Fruit fly (Drosophila melanogaster) whole organism, embryonic: ENCODE measurements around the gene rogdi.

ENCODE experiments used
- ATbp ChIP-seq: fragments of 200-800 bp; sonication (Bioruptor generic); optimal IDR thresholded peaks from 2 replicates; lab custom pipeline; 2017; ENCODE audit warnings: missing biosample characterization, mild to moderate bottlenecking, missing genetic modification characterization, missing genetic modification reagents
- Ada2b ChIP-seq: fragments of 200-800 bp; sonication (Bioruptor generic); IDR thresholded peaks from 2 replicates; pipeline ENCODE4 v1.3.6; 2022; ENCODE audit warnings: missing biosample characterization, missing genetic modification characterization
- Bgb ChIP-seq: fragments of 200-800 bp; sonication (Bioruptor generic); IDR thresholded peaks from 2 replicates; pipeline ENCODE4 v1.3.6; 2022; ENCODE audit warnings: missing biosample characterization, missing genetic modification characterization; ENCODE audit not compliant: partially characterized antibody
- BtbVII ChIP-seq: fragments of 200-800 bp; sonication (Bioruptor generic); optimal IDR thresholded peaks from 3 replicates; lab custom pipeline; 2017; ENCODE audit warnings: missing biosample characterization, mild to moderate bottlenecking, missing genetic modification characterization
- CG10147 ChIP-seq: fragments of 200-800 bp; sonication (Bioruptor generic); optimal IDR thresholded peaks from 2 replicates; lab custom pipeline; 2019; ENCODE audit warnings: missing biosample characterization, mild to moderate bottlenecking, missing genetic modification characterization, moderate library complexity
- CG11398 ChIP-seq: fragments of 200-800 bp; sonication (Bioruptor generic); optimal IDR thresholded peaks from 2 replicates; lab custom pipeline; 2016; ENCODE audit warnings: missing biosample characterization, missing genetic modification characterization
- CG11695 ChIP-seq: fragments of 200-800 bp; sonication (Bioruptor generic); IDR thresholded peaks from 3 replicates; pipeline ENCODE4 v1.3.6; 2022; ENCODE audit warnings: missing biosample characterization, missing genetic modification characterization
- CG12071 ChIP-seq: fragments of 200-800 bp; sonication (Bioruptor generic); optimal IDR thresholded peaks from 3 replicates; lab custom pipeline; 2018; ENCODE audit warnings: missing biosample characterization, mild to moderate bottlenecking, missing genetic modification characterization
- CG12155 ChIP-seq: fragments of 200-800 bp; sonication (Bioruptor generic); optimal IDR thresholded peaks from 3 replicates; lab custom pipeline; 2016; ENCODE audit warnings: missing biosample characterization, missing genetic modification characterization
- CG17328 ChIP-seq: fragments of 200-800 bp; sonication (Bioruptor generic); IDR thresholded peaks from 2 replicates; pipeline ENCODE4 v1.3.6; 2022; ENCODE audit warnings: missing biosample characterization, missing genetic modification characterization
- CG17829 ChIP-seq: fragments of 200-800 bp; optimal IDR thresholded peaks from 2 replicates; lab custom pipeline; 2019; ENCODE audit warnings: missing biosample characterization, mild to moderate bottlenecking, missing genetic modification characterization, moderate library complexity
- CG17912 ChIP-seq: fragments of 200-800 bp; sonication (Bioruptor generic); optimal IDR thresholded peaks from 2 replicates; lab custom pipeline; 2018; ENCODE audit warnings: missing biosample characterization, mild to moderate bottlenecking, missing genetic modification characterization
- CG18599 ChIP-seq: fragments of 200-800 bp; sonication (Bioruptor generic); optimal IDR thresholded peaks from 3 replicates; lab custom pipeline; 2017; ENCODE audit warnings: missing biosample characterization, missing genetic modification characterization, mild to moderate bottlenecking, moderate library complexity, missing genetic modification reagents
- CG18764 ChIP-seq: fragments of 200-800 bp; sonication (Bioruptor generic); optimal IDR thresholded peaks from 3 replicates; lab custom pipeline; 2016; ENCODE audit warnings: missing biosample characterization, missing genetic modification characterization
- CG31365 ChIP-seq: fragments of 200-800 bp; sonication (Bioruptor generic); optimal IDR thresholded peaks from 2 replicates; lab custom pipeline; 2018; ENCODE audit warnings: missing biosample characterization, mild to moderate bottlenecking, missing genetic modification characterization
- CG3281 ChIP-seq: fragments of 200-800 bp; sonication (Bioruptor generic); optimal IDR thresholded peaks from 3 replicates; lab custom pipeline; 2017; ENCODE audit warnings: missing biosample characterization, mild to moderate bottlenecking, missing genetic modification characterization
- CG34376 ChIP-seq: fragments of 200-800 bp; sonication (Bioruptor generic); optimal IDR thresholded peaks from 2 replicates; lab custom pipeline; 2018; ENCODE audit warnings: missing biosample characterization, mild to moderate bottlenecking, missing genetic modification characterization
- CG3726 ChIP-seq: fragments of 200-800 bp; sonication (Bioruptor generic); IDR thresholded peaks from 3 replicates; pipeline ENCODE4, ENCODE4 v1.3.6; 2022; ENCODE audit warnings: missing biosample characterization, missing genetic modification characterization
- CG4360 ChIP-seq: fragments of 200-800 bp; sonication (Bioruptor generic); IDR thresholded peaks from 2 replicates; pipeline ENCODE4 v1.3.6; 2022; ENCODE audit warnings: missing biosample characterization, missing genetic modification characterization
- CG6175 ChIP-seq: fragments of 200-800 bp; sonication (Bioruptor generic); IDR thresholded peaks from 3 replicates; pipeline ENCODE4 v1.3.6; 2022; ENCODE audit warnings: missing biosample characterization, missing genetic modification characterization
- CG6254 ChIP-seq: fragments of 200-800 bp; sonication (Bioruptor generic); optimal IDR thresholded peaks from 3 replicates; lab custom pipeline; 2017; ENCODE audit warnings: mild to moderate bottlenecking, missing biosample characterization, missing genetic modification reagents, missing genetic modification characterization
- CG6683 ChIP-seq: fragments of 200-800 bp; sonication (Bioruptor generic); optimal IDR thresholded peaks from 2 replicates; lab custom pipeline; 2017; ENCODE audit warnings: missing biosample characterization, mild to moderate bottlenecking, missing genetic modification characterization, missing genetic modification reagents
- CG6765 ChIP-seq: fragments of 200-800 bp; sonication (Bioruptor generic); optimal IDR thresholded peaks from 3 replicates; lab custom pipeline; 2017; ENCODE audit warnings: missing biosample characterization, mild to moderate bottlenecking, missing genetic modification characterization
- Drgx ChIP-seq: fragments of 200-800 bp; sonication (Bioruptor generic); IDR thresholded peaks from 2 replicates; pipeline ENCODE4 v1.3.6; 2022; ENCODE audit warnings: missing biosample characterization, missing genetic modification characterization
- E2f1 ChIP-seq: fragments of 200-800 bp; sonication (Bioruptor generic); IDR thresholded peaks from 2 replicates; pipeline ENCODE4 v1.3.6; 2022; ENCODE audit warnings: missing biosample characterization, missing genetic modification characterization
- HLH3B ChIP-seq: fragments of 200-800 bp; sonication (Bioruptor generic); IDR thresholded peaks from 2 replicates; pipeline ENCODE4 v1.3.6; 2022; ENCODE audit warnings: missing biosample characterization, missing genetic modification characterization
- Hey ChIP-seq: fragments of 200-800 bp; sonication (Bioruptor generic); optimal IDR thresholded peaks from 3 replicates; lab custom pipeline; 2018; ENCODE audit warnings: missing biosample characterization, mild to moderate bottlenecking, missing genetic modification characterization
- Hmr ChIP-seq: fragments of 200-800 bp; sonication (Bioruptor generic); optimal IDR thresholded peaks from 3 replicates; lab custom pipeline; 2017; ENCODE audit warnings: mild to moderate bottlenecking, missing biosample characterization, missing genetic modification reagents, missing genetic modification characterization
- MBD-R2 ChIP-seq: fragments of 200-800 bp; sonication (Bioruptor generic); IDR thresholded peaks from 2 replicates; pipeline ENCODE4 v1.3.6; 2022; ENCODE audit warnings: missing biosample characterization, missing genetic modification characterization
- MESR4 ChIP-seq: fragments of 200-800 bp; sonication (Bioruptor generic); optimal IDR thresholded peaks from 2 replicates; lab custom pipeline; 2018; ENCODE audit warnings: missing biosample characterization, mild to moderate bottlenecking, missing genetic modification characterization, moderate library complexity
- Meics ChIP-seq: fragments of 200-800 bp; sonication (Bioruptor generic); optimal IDR thresholded peaks from 2 replicates; lab custom pipeline; 2017; ENCODE audit warnings: missing biosample characterization, mild to moderate bottlenecking, missing genetic modification characterization
- Myb ChIP-seq: fragments of 200-800 bp; sonication (Bioruptor generic); optimal IDR thresholded peaks from 2 replicates; lab custom pipeline; 2016; ENCODE audit warnings: missing biosample characterization, missing genetic modification characterization
- Pdp1 ChIP-seq, 2 experiments: fragments of 200-800 bp; sonication (Bioruptor generic); optimal IDR thresholded peaks; 3 replicates each; lab custom pipeline; 2016; ENCODE audit warnings: missing biosample characterization in 2 of 2, missing genetic modification characterization in 2 of 2, mild to moderate bottlenecking in 1 of 2, moderate library complexity in 1 of 2
- Sox102F ChIP-seq: fragments of 200-800 bp; sonication (Bioruptor generic); optimal IDR thresholded peaks from 2 replicates; lab custom pipeline; 2018; ENCODE audit warnings: missing biosample characterization, mild to moderate bottlenecking, missing genetic modification characterization, moderate library complexity
- Sry-β ChIP-seq: fragments of 200-800 bp; sonication (Bioruptor generic); optimal IDR thresholded peaks from 2 replicates; lab custom pipeline; 2018; ENCODE audit warnings: missing biosample characterization, mild to moderate bottlenecking, missing genetic modification characterization, moderate library complexity
- Xrp1 ChIP-seq: fragments of 200-800 bp; sonication (Bioruptor generic); IDR thresholded peaks from 2 replicates; pipeline ENCODE4 v1.3.6; 2022; ENCODE audit warnings: missing biosample characterization, missing genetic modification characterization
- cas ChIP-seq: fragments of 200-800 bp; sonication (Bioruptor generic); IDR thresholded peaks from 2 replicates; pipeline ENCODE4 v1.3.6; 2022; ENCODE audit warnings: missing biosample characterization, missing genetic modification characterization
- corto ChIP-seq: fragments of 200-800 bp; sonication (Bioruptor generic); optimal IDR thresholded peaks from 2 replicates; lab custom pipeline; 2016; ENCODE audit warnings: missing biosample characterization, mild to moderate bottlenecking, missing genetic modification characterization, moderate library complexity
- eve ChIP-seq, 2 experiments: fragments of >200 bp; optimal IDR thresholded peaks; 2 replicates each; lab custom pipeline; 2017; ENCODE audit warnings: missing biosample characterization in 2 of 2, missing genetic modification characterization in 2 of 2
- gcm ChIP-seq: fragments of 200-800 bp; sonication (Bioruptor generic); optimal IDR thresholded peaks from 2 replicates; lab custom pipeline; 2019; ENCODE audit warnings: missing biosample characterization, mild to moderate bottlenecking, missing genetic modification characterization, moderate library complexity
- ken ChIP-seq: fragments of 200-800 bp; sonication (Bioruptor generic); IDR thresholded peaks from 3 replicates; pipeline ENCODE4 v1.3.6; 2022; ENCODE audit warnings: missing biosample characterization, missing genetic modification characterization
- lab ChIP-seq: fragments of 200-800 bp; sonication (Bioruptor generic); optimal IDR thresholded peaks from 3 replicates; lab custom pipeline; 2017; ENCODE audit warnings: missing biosample characterization, missing genetic modification characterization, mild to moderate bottlenecking, moderate library complexity, missing genetic modification reagents
- lmd ChIP-seq: fragments of 200-800 bp; sonication (Bioruptor generic); IDR thresholded peaks from 2 replicates; pipeline ENCODE4 v1.3.6; 2022; ENCODE audit warnings: missing biosample characterization, missing genetic modification characterization
- nau ChIP-seq: fragments of 200-800 bp; sonication (Bioruptor generic); optimal IDR thresholded peaks from 3 replicates; lab custom pipeline; 2017; ENCODE audit warnings: missing biosample characterization, mild to moderate bottlenecking, missing genetic modification characterization, missing genetic modification reagents
- pfk ChIP-seq: fragments of 200-800 bp; sonication (Bioruptor generic); optimal IDR thresholded peaks from 2 replicates; lab custom pipeline; 2018; ENCODE audit warnings: missing biosample characterization, mild to moderate bottlenecking, missing genetic modification characterization, moderate library complexity
- sqz ChIP-seq: fragments of 200-800 bp; sonication (Bioruptor generic); optimal IDR thresholded peaks from 3 replicates; lab custom pipeline; 2018; ENCODE audit warnings: missing biosample characterization, mild to moderate bottlenecking, missing genetic modification characterization
- tna ChIP-seq: fragments of 200-800 bp; sonication (Bioruptor generic); IDR thresholded peaks from 2 replicates; pipeline ENCODE4 v1.3.6; 2022; ENCODE audit warnings: missing biosample characterization, missing genetic modification characterization; ENCODE audit not compliant: partially characterized antibody
- trh ChIP-seq: fragments of 200-800 bp; sonication (Bioruptor generic); optimal IDR thresholded peaks from 2 replicates; lab custom pipeline; 2016; ENCODE audit warnings: missing biosample characterization, missing genetic modification characterization

Gene rogdi

DNA sequence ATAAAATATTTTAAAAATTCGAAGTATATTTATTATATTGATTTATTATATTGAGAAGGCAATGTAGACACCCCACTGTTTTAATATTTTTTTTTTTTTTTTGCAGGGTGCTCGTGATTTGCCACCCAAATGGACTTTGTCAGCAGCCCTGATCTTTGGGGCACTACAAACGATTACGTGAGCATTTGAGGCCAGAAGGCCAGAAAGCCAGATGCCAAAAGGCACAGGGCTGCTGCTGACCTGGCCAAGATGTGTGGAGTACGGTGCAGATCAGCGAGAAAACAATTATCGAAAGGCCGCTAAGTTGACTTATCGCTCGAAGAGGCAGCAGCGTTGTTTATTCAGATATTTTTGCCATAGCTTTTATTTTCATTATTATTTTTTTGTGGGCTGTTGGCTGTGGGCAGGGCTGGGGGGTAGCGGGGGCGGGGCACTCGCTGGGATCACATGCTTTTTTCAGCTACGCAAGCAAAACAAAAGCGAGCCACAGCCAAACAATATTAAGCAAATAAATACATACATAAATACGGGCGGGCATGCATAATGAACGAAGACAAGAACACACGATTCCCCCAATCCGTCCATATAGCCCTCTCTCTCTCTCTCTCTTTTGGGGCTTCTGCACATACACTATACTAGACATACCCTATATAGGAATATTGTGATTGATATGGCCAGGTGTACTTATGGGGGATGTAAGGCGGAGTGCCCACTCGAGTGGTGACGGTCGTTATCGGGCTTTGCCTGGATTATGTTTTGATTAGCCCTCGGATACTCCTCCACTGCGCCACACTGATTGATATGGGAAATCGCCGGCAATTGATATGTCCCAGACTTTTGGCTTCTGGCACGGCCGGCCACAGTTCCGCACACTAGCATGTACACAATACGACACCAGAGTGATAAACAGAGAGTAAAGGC, 45.8 kb upstream of the rogdi start (continued):
- TF ChIP-seq ATbp (GFP tag; lab: Kevin White, UChicago) (peak; percentile 44), Hey (tag; lab: Kevin White, UChicago) (peak; percentile 69), Meics (GFP tag; lab: Kevin White, UChicago) (no peak), CG31365 (tag; lab: Kevin White, UChicago) (no peak), CG6683 (GFP tag; lab: Kevin White, UChicago) (peak; percentile 7), CG6765 (GFP tag; lab: Kevin White, UChicago) (peak; percentile 68), Bgb (GFP tag; lab: Robert Waterston, UW) (no peak), CG17328 (no peak), HLH3B (0 out of 2 replicates have a peak, but pooled peaks have one; percentile 15), tna (GFP tag; lab: Robert Waterston, UW) (no peak), Drgx (GFP tag; lab: Robert Waterston, UW) (no peak), lab (GFP tag; lab: Kevin White, UChicago) (peak; percentile 81), Myb (no peak), sqz (GFP tag; lab: Kevin White, UChicago) (no peak), eve (GFP tag; optimal IDR thresholded peaks at IDR 0.05; lab: Kevin White, UChicago) (no peak), CG10147 (GFP tag; lab: Kevin White, UChicago) (peak; percentile 42), CG17829 (tag; lab: Kevin White, UChicago) (no peak), CG34376 (peak; percentile 69), Xrp1 (GFP tag; lab: Robert Waterston, UW) (peak; percentile 28), CG3281 (GFP tag; lab: Kevin White, UChicago) (peak; percentile 44), pfk (no peak), MESR4 (GFP tag; lab: Kevin White, UChicago) (no peak), CG12155 (no peak), Hmr (GFP tag; lab: Kevin White, UChicago) (peak; percentile 58), E2f1 (GFP tag; lab: Robert Waterston, UW) (0 out of 2 replicates have a peak, but pooled peaks have one; percentile 8), MBD-R2 (GFP tag; lab: Robert Waterston, UW) (no peak; the same call in 1 of the 2 replicates), corto (GFP tag; lab: Kevin White, UChicago) (no peak), BtbVII (GFP tag; lab: Kevin White, UChicago) (peak; percentile 57), Sry-β (GFP tag; lab: Kevin White, UChicago) (no peak), Pdp1 (GFP tag; optimal IDR thresholded peaks at IDR 0.05; lab: Kevin White, UChicago) (peak in 1 of 2 experiments; percentile 51), nau (GFP tag; lab: Kevin White, UChicago) (peak; percentile 48), ken (GFP tag; lab: Robert Waterston, UW) (no peak), gcm (GFP tag; lab: Kevin White, UChicago) (no peak), trh (GFP tag; lab: Kevin White, UChicago) (no peak), cas (no peak), CG6254 (no peak), CG3726 (GFP tag; lab: Robert Waterston, UW) (0 out of 3 replicates have a peak, but pooled peaks have one; percentile 48), CG18599 (GFP tag; lab: Kevin White, UChicago) (peak; percentile 12), CG12071 (no peak), lmd (GFP tag; lab: Robert Waterston, UW) (0 out of 2 replicates have a peak, but pooled peaks have one; percentile 10), Sox102F (GFP tag; lab: Kevin White, UChicago) (peak; percentile 17), CG6175 (GFP tag; lab: Robert Waterston, UW) (peak; percentile 28; the same call in 1 of the 3 replicates), Ada2b (GFP tag; lab: Robert Waterston, UW) (no peak), CG11695 (GFP tag; lab: Robert Waterston, UW) (peak; percentile 33; the same call in 2 of the 3 replicates), CG4360 (GFP tag; lab: Robert Waterston, UW) (no peak), CG18764 (GFP tag; lab: Kevin White, UChicago) (no peak), CG17912 (GFP tag; lab: Kevin White, UChicago) (no peak), CG11398 (GFP tag; lab: Kevin White, UChicago) (no peak)
